Fruit fly (Drosophila melanogaster) whole organism, prepupa: Measurements from ENCODE around the gene stol.
A peak's percentile ranks its signal among the peaks of the same experiment; 100 is the strongest.

ENCODE experiments used
- Blimp-1 ChIP-seq: fragments of 200-800 bp; sonication (Bioruptor generic); optimal IDR thresholded peaks from 3 replicates; lab custom pipeline; 2017; ENCODE audit warnings: missing biosample characterization, missing genetic modification characterization, mild to moderate bottlenecking, moderate library complexity, missing genetic modification reagents
- CG10631 ChIP-seq: fragments of 200-800 bp; sonication (Bioruptor generic); optimal IDR thresholded peaks from 2 replicates; lab custom pipeline; 2016; ENCODE audit warnings: missing biosample characterization, missing genetic modification characterization
- CG10669 ChIP-seq: fragments of 200-800 bp; sonication (Bioruptor generic); optimal IDR thresholded peaks from 3 replicates; lab custom pipeline; 2018; ENCODE audit warnings: missing biosample characterization, mild to moderate bottlenecking, missing genetic modification characterization, moderate library complexity
- CG11294 ChIP-seq: fragments of 200-800 bp; sonication (Bioruptor generic); IDR thresholded peaks from 2 replicates; pipeline ENCODE4 v1.3.6; 2022; ENCODE audit warnings: missing biosample characterization, missing genetic modification characterization
- CG11762 ChIP-seq: fragments of 200-800 bp; sonication (Bioruptor generic); optimal IDR thresholded peaks from 3 replicates; lab custom pipeline; 2016; ENCODE audit warnings: missing biosample characterization, missing genetic modification characterization; ENCODE audit not compliant: insufficient read depth
- CG11902 ChIP-seq: fragments of 200-800 bp; sonication (Bioruptor generic); optimal IDR thresholded peaks from 3 replicates; lab custom pipeline; 2016; ENCODE audit warnings: missing biosample characterization, missing genetic modification characterization
- CG15336 ChIP-seq: fragments of 200-800 bp; sonication (Bioruptor generic); IDR thresholded peaks from 2 replicates; pipeline ENCODE4 v1.3.6; 2022; ENCODE audit warnings: missing biosample characterization, missing genetic modification characterization
- CG1621 ChIP-seq: fragments of 200-800 bp; sonication (Bioruptor generic); optimal IDR thresholded peaks from 3 replicates; lab custom pipeline; 2018; ENCODE audit warnings: missing biosample characterization, mild to moderate bottlenecking, missing genetic modification characterization
- CG16779 ChIP-seq: fragments of 200-800 bp; sonication (Bioruptor generic); optimal IDR thresholded peaks from 3 replicates; lab custom pipeline; 2017; ENCODE audit warnings: missing biosample characterization, mild to moderate bottlenecking, missing genetic modification characterization
- CG3032 ChIP-seq: fragments of 200-800 bp; optimal IDR thresholded peaks from 2 replicates; lab custom pipeline; 2019; ENCODE audit warnings: missing biosample characterization, mild to moderate bottlenecking, missing genetic modification characterization, moderate library complexity
- CG32006 ChIP-seq: fragments of 200-800 bp; sonication (Bioruptor generic); optimal IDR thresholded peaks from 3 replicates; lab custom pipeline; 2017; ENCODE audit warnings: missing biosample characterization, mild to moderate bottlenecking, missing genetic modification characterization
- CG34406 ChIP-seq: fragments of 200-800 bp; sonication (Bioruptor generic); optimal IDR thresholded peaks from 3 replicates; lab custom pipeline; 2016; ENCODE audit warnings: missing biosample characterization, missing genetic modification characterization
- CG3919 ChIP-seq: fragments of 200-800 bp; sonication (Bioruptor generic); optimal IDR thresholded peaks from 3 replicates; lab custom pipeline; 2016; ENCODE audit warnings: missing biosample characterization, missing genetic modification characterization
- CG6163 ChIP-seq: fragments of 200-800 bp; sonication (Bioruptor generic); IDR thresholded peaks from 3 replicates; pipeline ENCODE4 v1.3.6; 2022; ENCODE audit warnings: missing biosample characterization, missing genetic modification characterization
- CG6276 ChIP-seq: fragments of 200-800 bp; sonication (Bioruptor generic); optimal IDR thresholded peaks from 2 replicates; lab custom pipeline; 2017; ENCODE audit warnings: missing biosample characterization, mild to moderate bottlenecking, missing genetic modification characterization
- CG6792 ChIP-seq: fragments of 200-800 bp; sonication (Bioruptor generic); optimal IDR thresholded peaks from 3 replicates; lab custom pipeline; 2016; ENCODE audit warnings: missing biosample characterization, missing genetic modification characterization
- CG6808 ChIP-seq: fragments of 200-800 bp; sonication (Bioruptor generic); optimal IDR thresholded peaks from 3 replicates; lab custom pipeline; 2017; ENCODE audit warnings: missing biosample characterization, missing genetic modification characterization, mild to moderate bottlenecking, moderate library complexity, missing genetic modification reagents
- CG6854 ChIP-seq: fragments of 200-800 bp; sonication (Bioruptor generic); optimal IDR thresholded peaks from 2 replicates; lab custom pipeline; 2017; ENCODE audit warnings: missing biosample characterization, mild to moderate bottlenecking, missing genetic modification characterization
- CG7368 ChIP-seq: fragments of 200-800 bp; sonication (Bioruptor generic); optimal IDR thresholded peaks from 3 replicates; lab custom pipeline; 2016; ENCODE audit warnings: missing biosample characterization, missing genetic modification characterization
- CG8119 ChIP-seq: fragments of 200-800 bp; sonication (Bioruptor generic); IDR thresholded peaks from 3 replicates; pipeline ENCODE4 v1.3.6; 2022; ENCODE audit warnings: missing biosample characterization, missing genetic modification characterization
- CG8319 ChIP-seq: fragments of 200-800 bp; sonication (Bioruptor generic); optimal IDR thresholded peaks from 3 replicates; lab custom pipeline; 2016; ENCODE audit warnings: missing biosample characterization, missing genetic modification characterization
- CG8632 ChIP-seq: fragments of 200-800 bp; sonication (Bioruptor generic); optimal IDR thresholded peaks from 3 replicates; lab custom pipeline; 2016; ENCODE audit warnings: missing biosample characterization, missing genetic modification characterization
- Eip75B ChIP-seq: fragments of 200-800 bp; sonication (Bioruptor generic); optimal IDR thresholded peaks from 3 replicates; lab custom pipeline; 2016; ENCODE audit warnings: missing biosample characterization, missing genetic modification characterization
- Eip78C ChIP-seq: fragments of 200-800 bp; sonication (Bioruptor generic); peaks from one replicate; lab custom pipeline; 2016; ENCODE audit warnings: missing biosample characterization, missing genetic modification characterization
- Eip93F ChIP-seq: fragments of 200-800 bp; sonication (Bioruptor generic); optimal IDR thresholded peaks from 2 replicates; lab custom pipeline; 2016; ENCODE audit warnings: missing biosample characterization, mild to moderate bottlenecking, missing genetic modification characterization
- Ets96B ChIP-seq: fragments of 200-800 bp; optimal IDR thresholded peaks from 2 replicates; lab custom pipeline; 2019; ENCODE audit warnings: missing biosample characterization, mild to moderate bottlenecking, missing genetic modification characterization, moderate library complexity
- Gug ChIP-seq: fragments of 200-800 bp; sonication (Bioruptor generic); IDR thresholded peaks from 2 replicates; pipeline ENCODE4 v1.3.6; 2022; ENCODE audit warnings: missing biosample characterization, missing genetic modification characterization
- Hr38 ChIP-seq: sonication (Bioruptor generic); optimal IDR thresholded peaks from 2 replicates; lab custom pipeline; 2016; ENCODE audit warnings: missing biosample characterization, missing genetic modification characterization
- Hr39 ChIP-seq: fragments of 200-800 bp; sonication (Bioruptor generic); optimal IDR thresholded peaks from 2 replicates; lab custom pipeline; 2016; ENCODE audit warnings: missing biosample characterization, missing genetic modification characterization
- Hr4 ChIP-seq: fragments of 200-800 bp; sonication (Bioruptor generic); optimal IDR thresholded peaks from 3 replicates; lab custom pipeline; 2016; ENCODE audit warnings: missing biosample characterization, missing genetic modification characterization
- Met ChIP-seq: fragments of 200-800 bp; sonication (Bioruptor generic); optimal IDR thresholded peaks from 3 replicates; lab custom pipeline; 2016; ENCODE audit warnings: missing biosample characterization, missing genetic modification characterization
- Sox102F ChIP-seq: fragments of 200-800 bp; sonication (Bioruptor generic); optimal IDR thresholded peaks from 2 replicates; lab custom pipeline; 2016; ENCODE audit warnings: missing biosample characterization, mild to moderate bottlenecking, missing genetic modification characterization
- Sox14 ChIP-seq: fragments of 200-800 bp; sonication (Bioruptor generic); optimal IDR thresholded peaks from 3 replicates; lab custom pipeline; 2016; ENCODE audit warnings: missing biosample characterization, missing genetic modification characterization
- Sox15 ChIP-seq: fragments of 200-800 bp; sonication (Bioruptor generic); optimal IDR thresholded peaks from 3 replicates; lab custom pipeline; 2016; ENCODE audit warnings: missing biosample characterization, missing genetic modification characterization
- acj6 ChIP-seq: fragments of 200-800 bp; sonication (Bioruptor generic); optimal IDR thresholded peaks from 3 replicates; lab custom pipeline; 2016; ENCODE audit warnings: missing biosample characterization, missing genetic modification characterization
- cyc ChIP-seq: fragments of 200-800 bp; sonication (Bioruptor generic); optimal IDR thresholded peaks from 3 replicates; lab custom pipeline; 2016; ENCODE audit warnings: missing biosample characterization, missing genetic modification characterization
- dac ChIP-seq: fragments of 200-800 bp; sonication (Bioruptor generic); optimal IDR thresholded peaks from 2 replicates; lab custom pipeline; 2017; ENCODE audit warnings: missing biosample characterization, mild to moderate bottlenecking, missing genetic modification characterization
- dsx ChIP-seq: fragments of 200-800 bp; optimal IDR thresholded peaks from 3 replicates; lab custom pipeline; 2019; ENCODE audit warnings: missing biosample characterization, mild to moderate bottlenecking, missing genetic modification characterization, moderate library complexity; ENCODE audit not compliant: poor library complexity, severe bottlenecking
- eg ChIP-seq: fragments of 200-800 bp; sonication (Bioruptor generic); IDR thresholded peaks from 3 replicates; pipeline ENCODE4 v1.3.6; 2022; ENCODE audit warnings: missing biosample characterization, missing genetic modification characterization
- esn ChIP-seq: fragments of 200-800 bp; sonication (Bioruptor generic); optimal IDR thresholded peaks from 2 replicates; lab custom pipeline; 2016; ENCODE audit warnings: missing biosample characterization, mild to moderate bottlenecking, missing genetic modification characterization, moderate library complexity
- fd85E ChIP-seq: fragments of 200-800 bp; sonication (Bioruptor generic); optimal IDR thresholded peaks from 3 replicates; lab custom pipeline; 2016; ENCODE audit warnings: missing biosample characterization, missing genetic modification characterization
- fkh ChIP-seq: fragments of 200-800 bp; sonication (Bioruptor generic); optimal IDR thresholded peaks from 3 replicates; lab custom pipeline; 2017; ENCODE audit warnings: missing biosample characterization, mild to moderate bottlenecking, missing genetic modification characterization, moderate library complexity
- lz ChIP-seq: fragments of 200-800 bp; sonication (Bioruptor generic); optimal IDR thresholded peaks from 3 replicates; lab custom pipeline; 2016; ENCODE audit warnings: missing biosample characterization, missing genetic modification characterization
- net ChIP-seq: fragments of 200-800 bp; sonication (Bioruptor generic); optimal IDR thresholded peaks from 3 replicates; lab custom pipeline; 2016; ENCODE audit warnings: missing biosample characterization, missing genetic modification characterization
- pdm3 ChIP-seq: fragments of 200-800 bp; sonication (Bioruptor generic); optimal IDR thresholded peaks from 3 replicates; lab custom pipeline; 2016; ENCODE audit warnings: missing biosample characterization, missing genetic modification characterization
- spab ChIP-seq: fragments of 200-800 bp; sonication (Bioruptor generic); optimal IDR thresholded peaks from 2 replicates; lab custom pipeline; 2017; ENCODE audit warnings: missing biosample characterization, mild to moderate bottlenecking, missing genetic modification characterization, missing genetic modification reagents
- ss ChIP-seq, 2 experiments: fragments of 200-800 bp; sonication (Bioruptor generic); optimal IDR thresholded peaks; 2 replicates in 1 of 2; 3 replicates in 1 of 2; lab custom pipeline; 2017 to 2018; ENCODE audit warnings: mild to moderate bottlenecking in 2 of 2, missing biosample characterization in 2 of 2, missing genetic modification characterization in 2 of 2, moderate library complexity in 1 of 2
- vri ChIP-seq: fragments of 200-800 bp; sonication (Bioruptor generic); optimal IDR thresholded peaks from 3 replicates; lab custom pipeline; 2016; ENCODE audit warnings: missing biosample characterization, mild to moderate bottlenecking, missing genetic modification characterization

stol gene

DNA sequence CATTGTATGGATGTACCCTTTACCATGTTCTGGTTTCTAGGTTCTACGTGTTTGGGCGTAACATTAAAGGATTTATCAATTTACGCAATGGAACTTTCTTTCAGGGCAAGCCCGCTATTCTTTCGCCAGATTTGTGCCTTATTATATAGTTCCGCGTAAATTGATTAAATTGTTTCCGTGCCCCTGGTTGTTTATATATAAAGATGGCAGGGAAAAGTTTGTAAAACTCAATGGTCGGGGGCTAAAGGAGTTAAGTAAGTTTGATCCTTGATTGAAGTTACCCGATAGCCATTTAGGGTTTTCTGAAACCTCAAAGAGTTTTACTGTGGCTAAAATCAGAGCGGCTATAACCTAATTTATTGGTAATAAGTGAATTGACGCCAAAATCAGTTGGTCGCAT is 76.4 kb downstream of the stol start:
- TF ChIP-seq dsx (GFP tag; lab: Kevin White, UChicago): no peak
- no peak for TF ChIP-seq CG16779 (tag; lab: Kevin White, UChicago)
- TF ChIP-seq vri (GFP tag; lab: Kevin White, UChicago): no peak
- TF ChIP-seq acj6 (GFP tag; lab: Kevin White, UChicago): no peak
- no peak for TF ChIP-seq Sox14 (GFP tag; lab: Kevin White, UChicago)
- no peak for TF ChIP-seq CG15336 (GFP tag; lab: Robert Waterston, UW)
- TF ChIP-seq lz (GFP tag; lab: Kevin White, UChicago): no peak
- no peak for TF ChIP-seq CG10631
- no peak for TF ChIP-seq spab (GFP tag; lab: Kevin White, UChicago)
- no peak for TF ChIP-seq Hr4
- TF ChIP-seq Hr39: no peak
- TF ChIP-seq CG11294 (GFP tag; lab: Robert Waterston, UW): no peak
- TF ChIP-seq CG3032: no peak
- no peak for TF ChIP-seq Eip93F (GFP tag; lab: Kevin White, UChicago)
- TF ChIP-seq CG10669 (GFP tag; lab: Kevin White, UChicago): no peak
- no peak for TF ChIP-seq CG7368 (GFP tag; lab: Kevin White, UChicago)

DNA sequence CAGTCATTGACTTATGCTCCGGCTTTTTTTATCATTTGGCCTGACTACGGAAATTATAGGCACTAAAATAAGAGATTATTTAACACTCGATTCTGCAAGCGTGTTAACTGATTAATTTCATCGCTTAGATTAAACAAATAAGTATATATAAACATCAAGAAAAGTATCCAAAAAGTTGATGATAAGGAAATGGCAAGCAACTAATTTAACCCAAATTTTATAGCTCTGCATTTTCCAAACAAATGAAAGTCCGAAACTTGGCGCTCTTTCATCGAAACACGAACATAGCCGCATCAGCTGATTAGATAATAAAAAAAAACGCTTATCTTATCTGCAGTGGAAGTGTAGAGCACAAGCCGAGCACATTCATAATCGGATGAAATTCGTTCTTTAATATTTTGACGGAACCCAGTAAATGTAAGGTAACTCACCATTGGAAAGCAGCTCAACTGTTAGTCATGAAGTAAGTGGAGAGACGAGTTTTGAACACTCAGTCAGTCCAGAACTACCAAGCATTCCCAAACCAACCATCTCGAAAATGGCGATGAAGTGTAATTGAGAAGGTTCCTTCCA is 88.4 kb downstream of the stol start, which contains the start of gene CG18480:
Gene CG18480 (plus strand): TSS at position 407 of the 573 bp plus-strand sequence.
- TF ChIP-seq CG6808 (GFP tag; lab: Kevin White, UChicago) (no peak), Hr39 (peak; percentile 52), net (GFP tag; lab: Kevin White, UChicago) (no peak), CG6276 (GFP tag; lab: Kevin White, UChicago) (no peak), CG10669 (GFP tag; lab: Kevin White, UChicago) (no peak), CG3032 (no peak), dsx (GFP tag; lab: Kevin White, UChicago) (no peak), cyc (GFP tag; lab: Kevin White, UChicago) (peak; percentile 41), lz (GFP tag; lab: Kevin White, UChicago) (peak; percentile 56), Hr4 (no peak), CG3919 (no peak), CG6163 (GFP tag; lab: Robert Waterston, UW) (no peak), CG6854 (GFP tag; lab: Kevin White, UChicago) (no peak), Eip75B (GFP tag; lab: Kevin White, UChicago) (no peak), CG11294 (GFP tag; lab: Robert Waterston, UW) (no peak), CG8119 (GFP tag; lab: Robert Waterston, UW) (no peak), Eip93F (GFP tag; lab: Kevin White, UChicago) (no peak), esn (GFP tag; lab: Kevin White, UChicago) (no peak), CG8632 (no peak), ss (GFP tag; optimal IDR thresholded peaks at IDR 0.05; lab: Kevin White, UChicago) (no peak), CG16779 (tag; lab: Kevin White, UChicago) (no peak), CG11762 (no peak), pdm3 (no peak), dac (GFP tag; lab: Kevin White, UChicago) (no peak), CG8319 (GFP tag; lab: Kevin White, UChicago) (no peak), Sox15 (GFP tag; lab: Kevin White, UChicago) (no peak), CG15336 (GFP tag; lab: Robert Waterston, UW) (no peak), eg (0 out of 3 replicates have a peak, but pooled peaks have one; percentile 12), CG11902 (GFP tag; lab: Kevin White, UChicago) (no peak), Hr38 (GFP tag; lab: Kevin White, UChicago) (no peak), fkh (GFP tag; lab: Kevin White, UChicago) (no peak), Met (GFP tag; lab: Kevin White, UChicago) (peak; percentile 44), fd85E (no peak), CG6792 (peak; percentile 21), CG7368 (GFP tag; lab: Kevin White, UChicago) (no peak), Blimp-1 (GFP tag; lab: Kevin White, UChicago) (no peak), CG34406 (no peak), CG1621 (tag; lab: Kevin White, UChicago) (no peak), Sox102F (GFP tag; lab: Kevin White, UChicago) (peak; percentile 30), Gug (no peak), CG10631 (no peak), Eip78C (GFP tag; lab: Kevin White, UChicago) (peak; percentile 80), CG32006 (GFP tag; lab: Kevin White, UChicago) (no peak), Sox14 (GFP tag; lab: Kevin White, UChicago) (peak; percentile 12), Ets96B (tag; lab: Kevin White, UChicago) (no peak)
